Worm (Caenorhabditis elegans) whole organism, L1 larva: ENCODE measurements around the gene unc-93.

Experiments used
- alr-1 ChIP-seq: fragments of 200-800 bp; sonication (Bioruptor generic); optimal IDR thresholded peaks from 2 replicates; lab custom pipeline; 2018; ENCODE audit warnings: borderline replicate concordance, mild to moderate bottlenecking, missing genetic modification characterization, missing compliant biosample characterization
- egl-27 ChIP-seq, 2 experiments: fragments of 150-350 bp in 1 of 2; sonication (generic microtip); optimal IDR thresholded peaks; 3 replicates each; lab custom pipeline; 2017 to 2018; ENCODE audit warnings: missing biosample characterization in 2 of 2, missing genetic modification characterization in 2 of 2, missing genetic modification reagents in 2 of 2
- fkh-10 ChIP-seq: sonication (generic microtip); optimal IDR thresholded peaks from 2 replicates; lab custom pipeline; 2017; ENCODE audit warnings: missing biosample characterization, missing genetic modification reagents, missing genetic modification characterization
- fos-1 ChIP-seq: fragments of 150-350 bp; optimal IDR thresholded peaks from 2 replicates; lab custom pipeline; 2014; ENCODE audit warnings: missing biosample characterization, missing genetic modification characterization
- nhr-237 ChIP-seq: fragments of 150-350 bp; optimal IDR thresholded peaks from 2 replicates; lab custom pipeline; 2014; ENCODE audit warnings: missing biosample characterization, missing genetic modification characterization
- nhr-85 ChIP-seq: sonication (generic microtip); peaks from one replicate; lab custom pipeline; 2016; ENCODE audit warnings: missing genetic modification characterization, inconsistent platforms, missing compliant biosample characterization
- pax-3 ChIP-seq: fragments of 200-800 bp; sonication (Bioruptor generic); optimal IDR thresholded peaks from 2 replicates; lab custom pipeline; 2018; ENCODE audit warnings: mild to moderate bottlenecking, missing genetic modification characterization, moderate library complexity, missing compliant biosample characterization
- unc-86 ChIP-seq: sonication (generic microtip); optimal IDR thresholded peaks from 2 replicates; lab custom pipeline; 2016; ENCODE audit warnings: missing genetic modification characterization, missing compliant biosample characterization

ce11 chrIII:3698366-3698765 lies 54.2 kb downstream of the unc-93 start:
- no peak for TF ChIP-seq alr-1
- TF ChIP-seq pax-3 (tag; lab: Kevin White, UChicago), result no peak
- TF ChIP-seq unc-86 (tag; lab: Kevin White, UChicago), result no peak
- TF ChIP-seq fkh-10 (GFP tag; lab: Kevin White, UChicago), result no peak
- TF ChIP-seq nhr-85 (tag; lab: Kevin White, UChicago), result no peak
- no peak for TF ChIP-seq fos-1
- TF ChIP-seq egl-27 (tag; optimal IDR thresholded peaks at IDR 0.05; lab: Kevin White, UChicago), result no peak
- TF ChIP-seq nhr-237, result no peak
